Fruit fly (Drosophila melanogaster): ENCODE data around the gene CG13004.
A peak's percentile ranks its signal among the peaks of the same experiment; 100 is the strongest.

The CG13004 gene

DNA sequence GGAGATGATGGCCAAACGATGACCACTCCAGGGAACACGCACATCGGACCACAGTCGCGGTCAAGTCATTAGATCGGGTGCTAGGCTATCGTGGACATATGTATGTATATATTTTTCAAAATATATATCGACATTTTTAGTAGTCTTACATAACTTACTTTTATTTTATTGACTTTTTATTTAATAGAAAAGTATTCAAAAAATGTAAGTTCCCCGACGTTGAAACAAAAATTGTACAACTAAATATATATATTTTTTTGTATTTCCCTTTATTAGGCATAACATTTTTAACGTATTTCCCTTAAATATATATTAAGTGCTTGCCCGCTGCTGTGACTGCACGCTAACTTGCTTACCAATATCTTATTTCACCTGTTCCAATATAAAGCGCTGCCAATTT is 20.2 kb downstream of the CG13004 start (continued):
- TF ChIP-seq CG14014 (GFP tag; IDR thresholded peaks at IDR 0.05) (no peak), CG15696 (tag; optimal IDR thresholded peaks at IDR 0.05) (no peak), h (optimal IDR thresholded peaks at IDR 0.05) (no peak), CG10654 (GFP tag; optimal IDR thresholded peaks at IDR 0.05) (no peak), CG3838 (GFP tag; optimal IDR thresholded peaks at IDR 0.05) (no peak), CG13123 (GFP tag; optimal IDR thresholded peaks at IDR 0.05) (no peak), Myb (GFP tag; optimal IDR thresholded peaks at IDR 0.05) (no peak), CG13624 (GFP tag; optimal IDR thresholded peaks at IDR 0.05) (no peak), ewg (GFP tag; optimal IDR thresholded peaks at IDR 0.05) (no peak), crol (GFP tag; IDR thresholded peaks at IDR 0.05) (no peak), Mrtf (GFP tag; IDR thresholded peaks at IDR 0.05) (no peak), corto (GFP tag; optimal IDR thresholded peaks at IDR 0.05) (no peak), CG16813 (GFP tag; IDR thresholded peaks at IDR 0.05; ENCODE audit: partially characterized antibody) (no peak), D19A (tag; optimal IDR thresholded peaks at IDR 0.05) (no peak), mld (GFP tag; IDR thresholded peaks at IDR 0.05; ENCODE audit: partially characterized antibody) (no peak), cas (GFP tag; IDR thresholded peaks at IDR 0.05) (no peak), CG1832 (GFP tag; optimal IDR thresholded peaks at IDR 0.05) (no peak), HLH4C (GFP tag; IDR thresholded peaks at IDR 0.05; ENCODE audit: partially characterized antibody) (no peak), ash1 (GFP tag; optimal IDR thresholded peaks at IDR 0.05) (no peak), pan (optimal IDR thresholded peaks at IDR 0.05) (no peak), pan (GFP tag; optimal IDR thresholded peaks at IDR 0.05 in 1 of 2, IDR thresholded peaks at IDR 0.05 in 1 of 2) (peak in 1 of 2 experiments; percentile 49), klu (GFP tag; IDR thresholded peaks at IDR 0.05) (no peak), CG9727 (GFP tag; optimal IDR thresholded peaks at IDR 0.05) (no peak), CG6813 (GFP tag; optimal IDR thresholded peaks at IDR 0.05) (no peak), CG9932 (GFP tag; IDR thresholded peaks at IDR 0.05) (no peak), gsb-n (tag; optimal IDR thresholded peaks at IDR 0.05) (no peak), da (GFP tag; optimal IDR thresholded peaks at IDR 0.05) (no peak), CG6254 (GFP tag; optimal IDR thresholded peaks at IDR 0.05) (no peak), CG13424 (tag; optimal IDR thresholded peaks at IDR 0.05) (peak; percentile 15), ham (GFP tag; IDR thresholded peaks at IDR 0.05) (no peak), ssp (GFP tag; IDR thresholded peaks at IDR 0.05) (0 out of 2 replicates have a peak, but pooled peaks have one; percentile 14), CrebB (tag; optimal IDR thresholded peaks at IDR 0.05) (no peak), CG11085 (GFP tag; IDR thresholded peaks at IDR 0.05) (no peak), Atf6 (GFP tag; IDR thresholded peaks at IDR 0.05) (0 out of 2 replicates have a peak, but pooled peaks have one; percentile 23), CG10209 (GFP tag; optimal IDR thresholded peaks at IDR 0.05) (no peak), CG9609 (GFP tag; optimal IDR thresholded peaks at IDR 0.05) (no peak), CG17359 (tag; optimal IDR thresholded peaks at IDR 0.05) (peak; percentile 8), CG11456 (GFP tag; IDR thresholded peaks at IDR 0.05) (no peak), fd102C (GFP tag; optimal IDR thresholded peaks at IDR 0.05) (no peak), shn (GFP tag; optimal IDR thresholded peaks at IDR 0.05) (no peak), scrt (GFP tag; optimal IDR thresholded peaks at IDR 0.05) (no peak), CG13296 (GFP tag; optimal IDR thresholded peaks at IDR 0.05) (no peak), Dip3 (GFP tag; optimal IDR thresholded peaks at IDR 0.05) (no peak), lola (GFP tag; optimal IDR thresholded peaks at IDR 0.05) (no peak), CG17829 (tag; optimal IDR thresholded peaks at IDR 0.05) (no peak), H2.0 (GFP tag; IDR thresholded peaks at IDR 0.05) (no peak), CG15073 (GFP tag; optimal IDR thresholded peaks at IDR 0.05) (no peak), dan (GFP tag; IDR thresholded peaks at IDR 0.05) (no peak), MESR4 (GFP tag; optimal IDR thresholded peaks at IDR 0.05) (no peak), slbo (GFP tag; IDR thresholded peaks at IDR 0.05) (no peak), NfI (GFP tag; optimal IDR thresholded peaks at IDR 0.05) (no peak), CG7372 (GFP tag; IDR thresholded peaks at IDR 0.05) (no peak)

All from whole organism, embryonic.